Fruit fly (Drosophila melanogaster): ENCODE results near the gene CG9021.

Gene CG9021

dm6 chr2L:5906893-5907850, 2.7 kb upstream of the CG9021 start, which contains the start of gene bchs:
Gene bchs, plus strand, starts transcription at chr2L:5907169.
- TF ChIP-seq CG17801 (GFP tag; optimal IDR thresholded peaks at IDR 0.05; ENCODE audit: partially characterized antibody), result no peak

DNA sequence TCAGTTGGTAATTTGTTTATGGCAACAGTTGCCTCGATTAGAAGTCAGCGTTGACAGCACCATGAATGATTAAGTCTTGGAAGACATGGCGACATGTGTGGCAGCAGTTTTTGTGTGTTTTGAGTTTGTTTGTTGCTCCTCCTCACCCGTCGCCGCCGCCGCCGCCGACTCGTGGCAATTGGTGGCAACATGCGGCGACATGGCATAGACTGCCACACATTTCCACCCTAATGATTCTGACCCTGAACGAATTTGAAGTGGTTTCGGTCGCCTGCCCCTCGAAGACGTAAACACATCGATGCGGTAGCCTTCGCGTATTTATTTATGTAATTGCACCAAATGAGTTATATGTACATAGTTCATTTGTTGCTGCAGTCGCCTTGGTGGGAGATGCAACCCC, 1.6 kb downstream of the CG9021 start:
- no peak for TF ChIP-seq CG17801 (GFP tag; optimal IDR thresholded peaks at IDR 0.05; ENCODE audit: partially characterized antibody)

- TF ChIP-seq CG17801 (GFP tag; optimal IDR thresholded peaks at IDR 0.05; ENCODE audit: partially characterized antibody), result no peak
These were observed 2.9 kb downstream of the CG9021 start for dm6 chr2L:5901553-5901952.

DNA sequence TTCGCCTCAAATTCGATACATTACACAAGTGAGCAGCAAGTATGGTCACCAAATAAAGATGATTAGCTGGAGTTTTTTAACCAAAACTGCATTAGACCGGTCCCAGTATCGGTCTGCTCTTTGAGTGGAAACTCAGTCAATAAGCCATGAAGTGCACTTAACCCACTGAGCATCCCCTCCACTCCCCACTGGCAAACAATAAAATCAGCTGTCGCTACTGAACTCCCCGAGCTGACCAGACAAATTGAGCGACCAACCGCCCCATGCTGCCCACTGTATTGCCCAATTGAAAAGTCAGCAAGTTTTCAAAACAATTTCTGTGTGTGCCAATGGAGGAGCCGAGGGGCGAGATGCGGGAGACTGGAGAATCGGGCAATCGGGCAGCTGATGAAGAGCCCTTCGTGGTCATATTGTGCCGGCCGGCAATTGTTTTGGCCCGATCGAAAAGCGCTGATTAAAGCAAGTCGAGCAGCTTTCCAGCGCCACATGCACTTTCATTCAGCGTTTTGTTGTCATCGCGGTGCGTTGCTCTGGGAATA, 5.2 kb downstream of the CG9021 start:
- peak; percentile 24 for TF ChIP-seq CG17801 (GFP tag; optimal IDR thresholded peaks at IDR 0.05; ENCODE audit: partially characterized antibody)

DNA sequence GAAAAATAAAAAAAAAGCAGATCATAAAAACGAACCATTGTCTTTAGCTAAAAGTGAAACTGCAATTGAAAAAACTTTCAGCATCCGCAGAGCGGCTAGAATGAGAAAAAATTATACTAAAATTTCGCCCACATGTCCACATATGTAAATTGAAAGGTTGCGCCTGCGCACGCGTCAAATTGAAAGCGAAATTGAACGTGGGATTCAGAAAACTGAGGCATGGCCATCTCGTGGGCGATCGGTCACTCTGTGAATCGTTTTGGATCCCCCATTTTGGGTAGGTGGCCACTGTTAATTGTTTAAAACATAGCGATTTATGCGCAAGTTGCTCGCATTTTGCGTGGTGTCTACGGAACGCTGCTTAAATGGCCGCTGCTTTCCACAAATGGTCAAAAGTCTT, 10.0 kb downstream of the CG9021 start:
- no peak for TF ChIP-seq CG17801 (GFP tag; optimal IDR thresholded peaks at IDR 0.05; ENCODE audit: partially characterized antibody)

DNA sequence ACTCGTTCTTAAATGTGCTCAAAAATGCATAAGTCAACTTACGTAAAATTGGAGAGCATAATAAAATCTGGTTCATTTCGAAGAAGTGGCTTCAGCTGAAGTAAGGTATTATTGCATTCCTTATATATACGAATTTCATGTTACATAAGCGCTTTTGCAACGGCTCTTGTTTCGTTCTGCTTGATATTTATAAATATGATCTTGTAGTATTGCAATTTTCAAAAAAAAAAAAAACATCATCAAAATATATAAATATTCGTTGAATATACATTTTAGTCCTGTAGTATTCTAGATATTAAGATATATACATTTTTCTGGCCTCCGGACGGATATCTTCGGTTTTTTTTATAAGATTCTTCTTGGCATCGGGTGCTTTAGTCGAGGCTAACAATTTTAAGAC, 10.7 kb downstream of the CG9021 start, which contains the start of gene Acp26Aa:
Gene Acp26Aa, minus strand, starts transcription at position 101 of the 400 bp plus-strand sequence.
- no peak for TF ChIP-seq CG17801 (GFP tag; optimal IDR thresholded peaks at IDR 0.05; ENCODE audit: partially characterized antibody)

- TF ChIP-seq CG17801 (GFP tag; optimal IDR thresholded peaks at IDR 0.05; ENCODE audit: partially characterized antibody), result no peak
These were observed 11.7 kb downstream of the CG9021 start, which contains the start of gene Acp26Ab for dm6 chr2L:5892762-5893161. Gene Acp26Ab, minus strand, starts transcription at chr2L:5892862.

dm6 chr2L:5890556-5890955, 13.9 kb downstream of the CG9021 start:
- TF ChIP-seq CG17801 (GFP tag; optimal IDR thresholded peaks at IDR 0.05; ENCODE audit: partially characterized antibody), result no peak

DNA sequence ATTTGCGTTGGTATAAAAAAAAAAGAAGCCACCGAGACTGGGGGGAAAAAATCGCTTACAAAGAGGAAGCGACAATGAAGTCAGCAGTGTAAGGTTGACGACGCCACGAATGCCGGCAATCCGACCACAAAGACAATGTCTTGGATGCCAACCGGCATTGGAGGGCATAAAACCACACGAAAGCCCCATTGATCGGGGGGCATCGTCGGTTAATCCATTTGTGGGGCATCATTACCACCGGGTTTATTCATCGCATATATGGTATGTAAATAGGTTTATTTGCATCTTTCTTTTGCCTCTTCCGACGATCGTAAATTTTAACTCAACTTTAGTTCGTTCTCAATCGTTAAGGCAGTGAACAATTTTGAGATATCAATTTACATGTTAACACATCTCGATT, 17.5 kb downstream of the CG9021 start:
- no peak for TF ChIP-seq CG17801 (GFP tag; optimal IDR thresholded peaks at IDR 0.05; ENCODE audit: partially characterized antibody)

DNA sequence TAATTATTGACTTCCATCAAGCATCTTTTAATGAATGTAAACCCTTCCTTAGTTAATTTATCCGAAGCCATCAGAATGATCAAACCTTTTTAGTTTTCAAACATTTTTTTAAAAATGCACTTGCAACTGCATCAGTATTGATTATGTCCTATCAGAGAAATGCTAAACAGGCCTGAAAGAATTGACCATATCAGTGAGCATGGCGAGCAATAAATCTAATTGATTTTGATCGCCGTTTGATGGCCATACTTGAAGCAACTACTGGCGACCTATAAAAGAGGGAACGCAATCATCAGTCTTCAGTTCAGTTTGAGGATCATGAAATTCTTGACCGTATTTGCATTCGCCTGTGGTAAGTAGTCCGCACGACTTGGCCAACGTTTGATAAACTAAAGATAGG, 18.8 kb downstream of the CG9021 start, which contains the start of gene CG9029:
Gene CG9029, plus strand, starts transcription at position 301 of the 400 bp plus-strand sequence.
- TF ChIP-seq CG17801 (GFP tag; optimal IDR thresholded peaks at IDR 0.05; ENCODE audit: partially characterized antibody), result no peak

dm6 chr2L:5884674-5885073, 19.8 kb downstream of the CG9021 start, which contains the start of the genes Sfp26Ac and CG43185:
Gene Sfp26Ac, minus strand, starts transcription at chr2L:5884774.
Gene CG43185, plus strand, starts transcription at chr2L:5884888.
- no peak for TF ChIP-seq CG17801 (GFP tag; optimal IDR thresholded peaks at IDR 0.05; ENCODE audit: partially characterized antibody)

DNA sequence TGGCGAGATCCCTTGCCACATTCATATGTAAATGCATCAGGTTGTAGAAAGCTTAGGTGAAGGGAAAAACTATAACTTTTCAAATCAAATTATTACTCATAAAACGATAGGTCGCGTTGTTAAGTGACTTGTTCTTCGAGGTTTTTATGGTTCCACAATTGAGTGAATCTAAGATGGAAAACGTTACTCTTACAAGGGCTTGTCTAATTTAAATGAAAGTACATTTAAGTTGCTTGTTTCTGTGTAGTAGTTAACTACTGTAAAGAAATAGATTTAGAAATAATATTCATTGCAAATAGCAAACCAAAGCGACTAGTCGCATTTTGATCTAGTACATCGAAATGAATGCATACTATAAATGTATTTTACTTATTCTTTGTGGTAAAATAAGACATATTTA, 21.0 kb downstream of the CG9021 start, which contains the start of gene CG44574:
Gene CG44574, plus strand, starts transcription at position 301 of the 400 bp plus-strand sequence.
- TF ChIP-seq CG17801 (GFP tag; optimal IDR thresholded peaks at IDR 0.05; ENCODE audit: partially characterized antibody), result no peak

dm6 chr2L:5881181-5881580, 23.3 kb downstream of the CG9021 start:
- TF ChIP-seq CG17801 (GFP tag; optimal IDR thresholded peaks at IDR 0.05; ENCODE audit: partially characterized antibody), result no peak

DNA sequence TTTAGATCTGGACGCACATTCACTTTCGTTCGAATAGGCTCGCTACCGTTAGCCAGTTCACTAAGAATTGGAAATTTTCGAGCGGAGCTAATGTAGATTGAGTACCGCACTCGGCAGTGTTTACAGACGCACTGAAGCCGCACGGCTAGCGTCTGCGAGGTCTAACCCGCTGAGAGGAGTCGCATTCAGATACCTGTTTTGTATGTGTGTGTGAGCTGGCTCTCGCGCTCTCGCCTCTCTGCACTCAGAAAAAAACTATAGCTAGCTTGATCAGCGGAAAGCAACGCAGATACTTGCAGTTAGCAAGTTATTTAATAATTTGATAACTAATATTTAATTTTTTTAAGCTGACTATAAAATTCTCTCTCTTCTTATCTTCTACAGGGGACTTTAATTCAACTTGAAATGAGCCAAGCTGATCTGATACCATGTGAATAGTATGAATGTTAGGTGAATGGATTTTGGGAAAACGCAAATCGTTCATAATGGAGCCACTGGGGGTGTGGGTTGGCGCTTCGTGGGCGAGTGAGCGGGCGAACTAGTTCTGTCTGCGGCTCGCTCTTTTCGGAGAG, 25.0 kb downstream of the CG9021 start, which contains the start of gene rau:
Gene rau, minus strand, starts transcription at position 136 of the 572 bp plus-strand sequence.
- peak; percentile 55 for TF ChIP-seq CG17801 (GFP tag; optimal IDR thresholded peaks at IDR 0.05; ENCODE audit: partially characterized antibody)

DNA sequence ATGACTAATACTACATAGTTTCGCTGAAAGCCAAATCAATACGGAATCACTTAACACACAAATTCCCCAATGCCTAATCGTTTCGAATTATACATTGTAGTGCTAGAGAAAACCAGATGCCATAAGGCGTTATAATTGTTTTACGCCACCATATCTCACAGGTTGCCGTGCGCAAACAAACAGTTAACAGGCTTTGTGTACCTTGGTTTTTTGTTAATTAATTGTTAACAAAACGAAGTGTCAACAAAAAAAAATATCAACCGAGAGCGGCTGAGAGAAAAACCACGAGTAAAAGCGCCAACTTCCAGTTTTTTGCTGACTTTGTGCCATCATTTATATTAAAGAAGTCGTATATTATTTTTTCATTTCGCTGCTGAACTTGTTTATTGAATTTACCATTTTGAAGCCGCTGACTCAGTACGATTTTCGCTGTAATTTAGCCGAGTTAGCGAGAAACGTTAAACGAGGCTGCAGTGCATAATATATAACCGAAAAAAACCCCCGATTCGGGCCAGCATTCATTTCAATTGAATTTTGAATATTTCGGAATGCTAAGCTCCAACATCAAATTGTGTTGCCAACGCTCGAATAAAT, 27.9 kb downstream of the CG9021 start:
- TF ChIP-seq CG17801 (GFP tag; optimal IDR thresholded peaks at IDR 0.05; ENCODE audit: partially characterized antibody), result peak; percentile 31
